Worm (Caenorhabditis elegans) whole organism, L3 larva: ENCODE data around the gene T04B2.7.

ENCODE experiments used
- R02D3.7 ChIP-seq: fragments of 150-350 bp; optimal IDR thresholded peaks from 2 replicates; lab custom pipeline; 2014; ENCODE audit warnings: missing biosample characterization, missing genetic modification characterization
- ZK546.5 ChIP-seq: sonication (generic microtip); optimal IDR thresholded peaks from 2 replicates; lab custom pipeline; 2017; ENCODE audit warnings: missing biosample characterization, missing genetic modification characterization
- aly-2 ChIP-seq: fragments of 150-350 bp; optimal IDR thresholded peaks from 2 replicates; lab custom pipeline; 2014; ENCODE audit warnings: missing biosample characterization, missing genetic modification characterization
- ama-1 ChIP-seq: fragments of 150-350 bp; optimal IDR thresholded peaks from 2 replicates; lab custom pipeline; 2018
- ceh-16 ChIP-seq: sonication (generic microtip); optimal IDR thresholded peaks from 2 replicates; lab custom pipeline; 2017; ENCODE audit warnings: missing biosample characterization, missing genetic modification characterization
- ceh-28 ChIP-seq: fragments of 150-350 bp; optimal IDR thresholded peaks from 2 replicates; lab custom pipeline; 2014; ENCODE audit warnings: missing biosample characterization, missing genetic modification reagents, missing genetic modification characterization
- ceh-9 ChIP-seq: sonication (generic microtip); optimal IDR thresholded peaks from 2 replicates; lab custom pipeline; 2018; ENCODE audit warnings: missing biosample characterization, missing genetic modification characterization
- daf-12 ChIP-seq: fragments of 150-350 bp; optimal IDR thresholded peaks from 2 replicates; lab custom pipeline; 2014; ENCODE audit warnings: missing biosample characterization, missing genetic modification reagents, missing genetic modification characterization
- egl-27 ChIP-seq: sonication (generic microtip); optimal IDR thresholded peaks from 4 replicates; lab custom pipeline; 2017; ENCODE audit warnings: missing biosample characterization, missing genetic modification reagents, missing genetic modification characterization
- elt-1 ChIP-seq: fragments of 150-350 bp; optimal IDR thresholded peaks from 2 replicates; lab custom pipeline; 2014; ENCODE audit warnings: missing biosample characterization, missing genetic modification characterization
- elt-2 ChIP-seq: sonication (generic microtip); optimal IDR thresholded peaks from 2 replicates; lab custom pipeline; 2016; ENCODE audit warnings: missing genetic modification reagents, mild to moderate bottlenecking, missing genetic modification characterization, missing compliant biosample characterization
- eor-1 ChIP-seq, 2 experiments: fragments of 150-350 bp; optimal IDR thresholded peaks; 2 replicates each; lab custom pipeline; 2014 to 2018; ENCODE audit warnings: missing biosample characterization in 2 of 2, missing genetic modification characterization in 2 of 2
- fkh-2 ChIP-seq: fragments of 150-350 bp; optimal IDR thresholded peaks from 2 replicates; lab custom pipeline; 2014; ENCODE audit warnings: missing biosample characterization, missing genetic modification reagents, missing genetic modification characterization
- fos-1 ChIP-seq: fragments of 150-350 bp; optimal IDR thresholded peaks from 2 replicates; lab custom pipeline; 2014; ENCODE audit warnings: missing biosample characterization, missing genetic modification characterization
- hmg-11 ChIP-seq: sonication (generic microtip); optimal IDR thresholded peaks from 2 replicates; lab custom pipeline; 2016; ENCODE audit warnings: missing genetic modification characterization, missing compliant biosample characterization
- jun-1 ChIP-seq: fragments of 150-350 bp; optimal IDR thresholded peaks from 2 replicates; lab custom pipeline; 2014; ENCODE audit warnings: missing biosample characterization, missing genetic modification reagents, missing genetic modification characterization
- lin-39 ChIP-seq: fragments of 150-350 bp; optimal IDR thresholded peaks from 2 replicates; lab custom pipeline; 2018; ENCODE audit warnings: missing biosample characterization, missing genetic modification reagents, missing genetic modification characterization
- lsy-12 ChIP-seq: sonication (generic microtip); optimal IDR thresholded peaks from 2 replicates; lab custom pipeline; 2016; ENCODE audit warnings: mild to moderate bottlenecking, missing genetic modification characterization, missing compliant biosample characterization
- mml-1 ChIP-seq: fragments of 150-350 bp; sonication (generic microtip); optimal IDR thresholded peaks from 3 replicates; lab custom pipeline; 2014; ENCODE audit warnings: missing biosample characterization, missing genetic modification characterization
- nfya-1 ChIP-seq: sonication (generic microtip); optimal IDR thresholded peaks from 2 replicates; lab custom pipeline; 2017; ENCODE audit warnings: missing genetic modification characterization, mild to moderate bottlenecking, missing compliant biosample characterization, antibody characterized with exemption, moderate library complexity; ENCODE audit not compliant: insufficient read depth
- nhr-11 ChIP-seq: fragments of 150-350 bp; optimal IDR thresholded peaks from 2 replicates; lab custom pipeline; 2014; ENCODE audit warnings: missing biosample characterization, missing genetic modification characterization
- nhr-12 ChIP-seq: fragments of 150-350 bp; optimal IDR thresholded peaks from 2 replicates; lab custom pipeline; 2014; ENCODE audit warnings: missing biosample characterization, missing genetic modification characterization
- nhr-237 ChIP-seq: fragments of 150-350 bp; optimal IDR thresholded peaks from 2 replicates; lab custom pipeline; 2014; ENCODE audit warnings: missing biosample characterization, missing genetic modification characterization
- nhr-28 ChIP-seq: fragments of 150-350 bp; optimal IDR thresholded peaks from 2 replicates; lab custom pipeline; 2014; ENCODE audit warnings: missing biosample characterization, missing genetic modification characterization
- nhr-43 ChIP-seq: sonication (generic microtip); optimal IDR thresholded peaks from 2 replicates; lab custom pipeline; 2016; ENCODE audit warnings: mild to moderate bottlenecking, missing genetic modification characterization, missing compliant biosample characterization; ENCODE audit not compliant: poor library complexity, severe bottlenecking
- nhr-76 ChIP-seq: fragments of 150-350 bp; sonication (generic microtip); optimal IDR thresholded peaks from 5 replicates; lab custom pipeline; 2014; ENCODE audit warnings: missing biosample characterization, missing genetic modification characterization
- nhr-77 ChIP-seq: fragments of 150-350 bp; optimal IDR thresholded peaks from 2 replicates; lab custom pipeline; 2014; ENCODE audit warnings: missing biosample characterization, missing genetic modification characterization
- pha-4 ChIP-seq: fragments of 150-350 bp; optimal IDR thresholded peaks from 2 replicates; lab custom pipeline; 2014; ENCODE audit warnings: missing biosample characterization, missing genetic modification reagents, missing genetic modification characterization
- pqm-1 ChIP-seq: fragments of 150-350 bp; optimal IDR thresholded peaks from 2 replicates; lab custom pipeline; 2017; ENCODE audit warnings: missing biosample characterization, missing genetic modification characterization, inconsistent platforms
- skn-1 ChIP-seq: fragments of 150-350 bp; optimal IDR thresholded peaks from 2 replicates; lab custom pipeline; 2014; ENCODE audit warnings: missing biosample characterization, missing genetic modification characterization
- snpc-4 ChIP-seq: fragments of 150-350 bp; optimal IDR thresholded peaks from 2 replicates; lab custom pipeline; 2014; ENCODE audit warnings: missing biosample characterization, missing genetic modification characterization
- tbx-2 ChIP-seq: sonication (generic microtip); optimal IDR thresholded peaks from 2 replicates; lab custom pipeline; 2016; ENCODE audit warnings: mild to moderate bottlenecking, missing genetic modification characterization, missing compliant biosample characterization
- unc-62 ChIP-seq: fragments of 150-350 bp; sonication (generic microtip); optimal IDR thresholded peaks from 4 replicates; lab custom pipeline; 2014; ENCODE audit warnings: missing biosample characterization, missing genetic modification reagents, missing genetic modification characterization
- zag-1 ChIP-seq: fragments of 150-350 bp; optimal IDR thresholded peaks from 2 replicates; lab custom pipeline; 2014; ENCODE audit warnings: missing biosample characterization, missing genetic modification characterization
- ztf-11 ChIP-seq: fragments of 150-350 bp; optimal IDR thresholded peaks from 2 replicates; lab custom pipeline; 2014; ENCODE audit warnings: missing biosample characterization, missing genetic modification characterization
- ztf-4 ChIP-seq: fragments of 150-350 bp; optimal IDR thresholded peaks from 2 replicates; lab custom pipeline; 2014; ENCODE audit warnings: missing biosample characterization, missing genetic modification characterization

T04B2.7 gene

ce11 chrIV:10047108-10047507, 8.9 kb downstream of the T04B2.7 start, which contains the start of gene T04B2.3:
Gene T04B2.3, plus strand, starts transcription at chrIV:10047408.
- no peak for TF ChIP-seq lsy-12 (tag; lab: Kevin White, UChicago)

ce11 chrIV:10046005-10046404, 10.0 kb downstream of the T04B2.7 start:
- TF ChIP-seq ceh-16 (tag; lab: Kevin White, UChicago) = no peak
- TF ChIP-seq lin-39 (tag; lab: Kevin White, UChicago) = peak; percentile 1

DNA sequence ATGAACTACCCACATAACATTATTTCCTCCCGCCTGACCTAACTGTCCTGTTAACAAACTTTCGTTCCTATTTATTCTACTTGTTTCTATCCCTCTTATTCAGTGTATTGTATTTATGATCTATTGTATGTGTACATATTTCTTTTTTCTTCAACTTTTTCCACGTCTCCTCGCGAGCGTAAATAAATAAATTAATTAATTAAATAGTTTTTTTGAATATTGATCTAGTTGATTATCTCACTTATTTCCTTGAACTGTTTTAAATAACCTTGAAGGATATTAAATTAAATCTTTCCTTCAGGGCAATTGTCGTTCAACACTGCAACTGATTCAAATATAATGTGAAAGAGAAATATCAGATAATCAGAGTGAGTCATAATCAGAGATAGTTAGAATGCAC, 13.2 kb downstream of the T04B2.7 start, which contains the start of gene frk-1:
Gene frk-1, plus strand, starts transcription at position 301 of the 400 bp plus-strand sequence.
- no peak for TF ChIP-seq fos-1 (tag; lab: Kevin White, UChicago)
- no peak for TF ChIP-seq skn-1 (tag; lab: Kevin White, UChicago)
- TF ChIP-seq tbx-2 (tag; lab: Kevin White, UChicago) = no peak
- no peak for TF ChIP-seq lsy-12 (tag; lab: Kevin White, UChicago)
- TF ChIP-seq fkh-2 (tag; lab: Kevin White, UChicago) = no peak
- TF ChIP-seq mml-1 (tag; lab: Kevin White, UChicago) = no peak
- TF ChIP-seq unc-62 = no peak
- TF ChIP-seq hmg-11 (tag; lab: Kevin White, UChicago) = no peak
- TF ChIP-seq daf-12 = no peak
- TF ChIP-seq nhr-11 (tag; lab: Kevin White, UChicago) = no peak
- no peak for TF ChIP-seq nhr-77 (tag; lab: Kevin White, UChicago)
- no peak for TF ChIP-seq R02D3.7
- TF ChIP-seq snpc-4 (tag; lab: Kevin White, UChicago) = no peak
- TF ChIP-seq nhr-28 (tag; lab: Kevin White, UChicago) = no peak
- TF ChIP-seq nhr-43 (tag; lab: Kevin White, UChicago) = no peak
- TF ChIP-seq pha-4 (tag; lab: Kevin White, UChicago) = no peak

- no peak for TF ChIP-seq ceh-28 (tag; lab: Kevin White, UChicago)
- no peak for TF ChIP-seq pqm-1 (tag; lab: Kevin White, UChicago)
- TF ChIP-seq fkh-2 (tag; lab: Kevin White, UChicago) = no peak
- no peak for TF ChIP-seq ztf-4
- no peak for TF ChIP-seq snpc-4 (tag; lab: Kevin White, UChicago)
- TF ChIP-seq daf-12 = no peak
Observed at ce11 chrIV:10040803-10041202, 15.2 kb downstream of the T04B2.7 start, which contains the start of gene dhs-31. Gene dhs-31, minus strand, starts transcription at chrIV:10040903.

DNA sequence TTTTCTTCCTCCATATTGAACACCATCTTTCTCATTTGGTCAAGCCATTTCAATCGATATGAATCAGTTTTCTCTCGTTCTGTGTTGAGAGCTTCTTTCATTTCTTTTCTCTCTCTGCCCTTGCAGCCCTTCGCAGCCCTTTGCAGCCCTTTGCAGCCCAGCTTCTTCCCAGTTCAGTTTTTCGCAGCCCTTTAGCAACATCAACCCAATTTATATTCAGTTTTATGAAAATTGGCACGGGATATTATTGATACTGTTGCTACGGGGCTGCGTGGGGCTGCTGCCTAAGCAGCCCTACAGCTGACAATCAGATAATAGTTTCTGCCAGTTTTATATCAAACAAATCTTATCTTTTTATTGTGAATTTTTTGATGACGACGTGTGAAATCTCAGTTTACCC, 19.1 kb downstream of the T04B2.7 start, which contains the start of gene F44D12.10:
Gene F44D12.10, minus strand, starts transcription at position 101 of the 400 bp plus-strand sequence.
- TF ChIP-seq ceh-28 (tag; lab: Kevin White, UChicago) (no peak), egl-27 (tag; lab: Kevin White, UChicago) (no peak), elt-2 (tag; lab: Kevin White, UChicago) (no peak), zag-1 (no peak), nhr-11 (tag; lab: Kevin White, UChicago) (no peak), jun-1 (tag; lab: Kevin White, UChicago) (no peak), unc-62 (no peak), pqm-1 (tag; lab: Kevin White, UChicago) (no peak), nhr-12 (tag; lab: Kevin White, UChicago) (no peak), ceh-9 (tag; lab: Kevin White, UChicago) (no peak), nfya-1 (tag; lab: Kevin White, UChicago) (no peak), nhr-76 (tag; lab: Kevin White, UChicago) (no peak), nhr-77 (tag; lab: Kevin White, UChicago) (no peak)

- TF ChIP-seq nhr-43 (tag; lab: Kevin White, UChicago) (no peak), nhr-76 (tag; lab: Kevin White, UChicago) (no peak), ama-1 (lab: Kevin White, UChicago) (no peak), ztf-11 (tag; lab: Kevin White, UChicago) (no peak), ZK546.5 (tag; lab: Kevin White, UChicago) (no peak), pha-4 (tag; lab: Kevin White, UChicago) (no peak), nhr-237 (tag; lab: Kevin White, UChicago) (no peak), elt-1 (tag; lab: Kevin White, UChicago) (no peak), pqm-1 (tag; lab: Kevin White, UChicago) (no peak), aly-2 (no peak), ceh-9 (tag; lab: Kevin White, UChicago) (no peak), eor-1 (tag; optimal IDR thresholded peaks at IDR 0.05; lab: Kevin White, UChicago) (no peak), fkh-2 (tag; lab: Kevin White, UChicago) (no peak)
Observed at ce11 chrIV:10033053-10033452, 23.0 kb downstream of the T04B2.7 start, which contains the start of gene F44D12.6. Gene F44D12.6, plus strand, starts transcription at chrIV:10033353.
